Fruit fly (Drosophila melanogaster) whole organism, adult: Measurements from ENCODE around the gene Ac78C.

Experiments used
- CG11617 ChIP-seq: fragments of 200-800 bp; sonication (Bioruptor generic); optimal IDR thresholded peaks from 2 replicates; lab custom pipeline; 2017; ENCODE audit warnings: mild to moderate bottlenecking, missing biosample characterization, missing genetic modification reagents, missing genetic modification characterization
- CG12768 ChIP-seq: fragments of 200-800 bp; sonication (Bioruptor generic); optimal IDR thresholded peaks from 2 replicates; lab custom pipeline; 2017; ENCODE audit warnings: missing biosample characterization, missing genetic modification characterization, mild to moderate bottlenecking, moderate library complexity, missing genetic modification reagents
- CG14711 ChIP-seq: fragments of 200-800 bp; sonication (Bioruptor generic); optimal IDR thresholded peaks from 2 replicates; lab custom pipeline; 2018; ENCODE audit warnings: missing biosample characterization, mild to moderate bottlenecking, missing genetic modification characterization, moderate library complexity
- CG1620 ChIP-seq: fragments of 200-800 bp; sonication (Bioruptor generic); optimal IDR thresholded peaks from 2 replicates; lab custom pipeline; 2016; ENCODE audit warnings: missing biosample characterization, missing genetic modification characterization
- CG33017 ChIP-seq: fragments of 200-800 bp; sonication (Bioruptor generic); optimal IDR thresholded peaks from 2 replicates; lab custom pipeline; 2018; ENCODE audit warnings: missing biosample characterization, mild to moderate bottlenecking, missing genetic modification characterization, moderate library complexity
- CG5204 ChIP-seq: fragments of 200-800 bp; sonication (Bioruptor generic); optimal IDR thresholded peaks from 2 replicates; lab custom pipeline; 2016; ENCODE audit warnings: missing biosample characterization, missing genetic modification characterization
- CG7045 ChIP-seq: fragments of 200-800 bp; sonication (Bioruptor generic); optimal IDR thresholded peaks from 2 replicates; lab custom pipeline; 2017; ENCODE audit warnings: missing biosample characterization, mild to moderate bottlenecking, missing genetic modification characterization
- CG7101 ChIP-seq: fragments of 200-800 bp; sonication (Bioruptor generic); optimal IDR thresholded peaks from 2 replicates; lab custom pipeline; 2018; ENCODE audit warnings: missing biosample characterization, mild to moderate bottlenecking, missing genetic modification characterization, moderate library complexity
- Clk ChIP-seq: fragments of 200-800 bp; sonication (Bioruptor generic); optimal IDR thresholded peaks from 2 replicates; lab custom pipeline; 2017; ENCODE audit warnings: missing biosample characterization, missing genetic modification characterization
- Crg-1 ChIP-seq: fragments of 200-800 bp; sonication (Bioruptor generic); optimal IDR thresholded peaks from 2 replicates; lab custom pipeline; 2016; ENCODE audit warnings: missing biosample characterization, missing genetic modification characterization
- Hr96 ChIP-seq: fragments of 200-800 bp; sonication (Bioruptor generic); optimal IDR thresholded peaks from 2 replicates; lab custom pipeline; 2016; ENCODE audit warnings: missing biosample characterization, missing genetic modification characterization
- Mnt ChIP-seq: fragments of 200-800 bp; sonication (Bioruptor generic); optimal IDR thresholded peaks from 2 replicates; lab custom pipeline; 2016; ENCODE audit warnings: missing biosample characterization, mild to moderate bottlenecking, missing genetic modification characterization
- bab1 ChIP-seq: fragments of 200-800 bp; sonication (Bioruptor generic); optimal IDR thresholded peaks from 3 replicates; lab custom pipeline; 2019; ENCODE audit warnings: missing biosample characterization, mild to moderate bottlenecking, missing genetic modification characterization, moderate library complexity
- cic ChIP-seq: fragments of 200-800 bp; sonication (Bioruptor generic); optimal IDR thresholded peaks from 2 replicates; lab custom pipeline; 2017; ENCODE audit warnings: missing biosample characterization, mild to moderate bottlenecking, missing genetic modification characterization, moderate library complexity
- cnc ChIP-seq, 2 experiments: fragments of >200 bp; optimal IDR thresholded peaks; 2 replicates each; lab custom pipeline; 2017
- kay ChIP-seq: fragments of 200-800 bp; sonication (Bioruptor generic); peaks from one replicate; lab custom pipeline; 2016; ENCODE audit warnings: missing biosample characterization, missing genetic modification characterization, borderline replicate concordance
- ovo ChIP-seq: fragments of 200-800 bp; sonication (Bioruptor generic); optimal IDR thresholded peaks from 2 replicates; lab custom pipeline; 2016; ENCODE audit warnings: missing biosample characterization, missing genetic modification characterization
- pad ChIP-seq: fragments of 200-800 bp; sonication (Bioruptor generic); optimal IDR thresholded peaks from 3 replicates; lab custom pipeline; 2017; ENCODE audit warnings: missing biosample characterization, missing genetic modification characterization, mild to moderate bottlenecking, moderate library complexity, missing genetic modification reagents
- tj ChIP-seq: fragments of 200-800 bp; sonication (Bioruptor generic); optimal IDR thresholded peaks from 3 replicates; lab custom pipeline; 2017; ENCODE audit warnings: missing biosample characterization, mild to moderate bottlenecking, missing genetic modification characterization, moderate library complexity
- toe ChIP-seq: fragments of 200-800 bp; sonication (Bioruptor generic); optimal IDR thresholded peaks from 2 replicates; lab custom pipeline; 2016; ENCODE audit warnings: missing biosample characterization, missing genetic modification characterization

Gene Ac78C

dm6 chr3L:21171905-21172304 lies at the start of gene Ac78C:
TSS of gene Ac78C (minus strand) at chr3L:21171930.
- TF ChIP-seq toe (GFP tag; lab: Kevin White, UChicago): peak; percentile 88
- TF ChIP-seq cic (GFP tag; lab: Kevin White, UChicago): peak; percentile 77
- TF ChIP-seq tj (GFP tag; lab: Kevin White, UChicago): peak; percentile 39
- peak; percentile 88 for TF ChIP-seq CG7045 (GFP tag; lab: Kevin White, UChicago)
- peak; percentile 69 for TF ChIP-seq Clk (GFP tag; lab: Kevin White, UChicago)
- TF ChIP-seq CG11617 (GFP tag; lab: Kevin White, UChicago): peak; percentile 53
- TF ChIP-seq Crg-1 (GFP tag; lab: Kevin White, UChicago): peak; percentile 70
- no peak for TF ChIP-seq cnc (optimal IDR thresholded peaks at IDR 0.05; lab: Kevin White, UChicago)
- peak; percentile 58 for TF ChIP-seq pad (GFP tag; lab: Kevin White, UChicago)
- peak; percentile 86 for TF ChIP-seq CG33017 (tag; lab: Kevin White, UChicago)
- TF ChIP-seq bab1 (GFP tag; lab: Kevin White, UChicago): peak; percentile 75
- TF ChIP-seq CG12768 (GFP tag; lab: Kevin White, UChicago): peak; percentile 95
- peak; percentile 83 for TF ChIP-seq CG7101 (tag; lab: Kevin White, UChicago)
- TF ChIP-seq Mnt (GFP tag; lab: Kevin White, UChicago): peak; percentile 81
- TF ChIP-seq Hr96: peak; percentile 89
- TF ChIP-seq kay (GFP tag; lab: Kevin White, UChicago): no peak
- peak; percentile 89 for TF ChIP-seq CG5204 (GFP tag; lab: Kevin White, UChicago)
- TF ChIP-seq CG14711 (tag; lab: Kevin White, UChicago): peak; percentile 74
- peak; percentile 75 for TF ChIP-seq CG1620 (GFP tag; lab: Kevin White, UChicago)
- peak; percentile 67 for TF ChIP-seq ovo

DNA sequence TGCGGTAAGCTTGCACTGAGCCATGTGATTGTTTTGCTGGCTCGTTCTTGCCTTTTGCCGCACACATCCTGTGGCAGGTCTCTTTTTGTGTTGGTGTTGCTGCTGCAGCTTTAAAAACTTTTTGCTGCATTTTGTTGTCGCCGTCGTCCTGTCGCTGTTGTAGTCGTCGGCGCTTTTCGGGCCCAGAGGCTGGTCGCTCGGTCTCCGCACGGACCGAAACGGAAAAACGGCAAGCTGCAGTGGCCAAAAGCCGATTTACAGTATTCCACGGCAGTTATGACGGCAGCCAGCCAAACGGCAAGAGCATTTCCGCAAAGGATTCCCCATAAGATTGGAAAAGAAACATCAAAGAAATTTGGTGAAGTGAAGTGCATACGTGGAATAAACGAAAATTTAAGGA lies 48.4 kb upstream of the Ac78C start, which contains the start of gene CG43219:
Gene CG43219, plus strand, starts transcription at position 301 of the 400 bp plus-strand sequence.
- no peak for TF ChIP-seq CG33017 (tag; lab: Kevin White, UChicago)
- no peak for TF ChIP-seq kay (GFP tag; lab: Kevin White, UChicago)
- TF ChIP-seq cnc (optimal IDR thresholded peaks at IDR 0.05; lab: Kevin White, UChicago): no peak
- no peak for TF ChIP-seq CG7045 (GFP tag; lab: Kevin White, UChicago)
- TF ChIP-seq cic (GFP tag; lab: Kevin White, UChicago): no peak

DNA sequence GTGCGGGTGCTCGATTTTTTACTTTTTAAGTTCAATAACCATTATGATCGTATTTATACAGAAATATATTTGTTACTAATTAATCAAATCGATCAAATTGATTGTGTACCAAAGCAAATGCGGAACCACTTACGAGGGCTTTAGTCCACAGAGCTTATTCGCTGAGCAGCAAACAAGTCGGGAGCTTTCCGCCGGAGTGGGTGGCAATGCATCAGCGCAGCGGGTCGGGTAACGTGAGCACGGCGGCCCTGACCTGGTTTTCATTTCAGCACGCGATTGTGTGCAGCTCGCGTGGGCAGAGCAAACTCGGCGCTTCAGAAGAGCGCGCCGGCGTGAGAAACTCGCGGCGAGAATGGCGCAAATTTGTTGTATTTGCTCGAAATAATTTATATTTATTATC lies 47.4 kb upstream of the Ac78C start:
- TF ChIP-seq cic (GFP tag; lab: Kevin White, UChicago) (peak; percentile 0), CG11617 (GFP tag; lab: Kevin White, UChicago) (no peak), bab1 (GFP tag; lab: Kevin White, UChicago) (no peak)

- no peak for TF ChIP-seq pad (GFP tag; lab: Kevin White, UChicago)
- TF ChIP-seq Hr96: no peak
- no peak for TF ChIP-seq cic (GFP tag; lab: Kevin White, UChicago)
- no peak for TF ChIP-seq CG33017 (tag; lab: Kevin White, UChicago)
- TF ChIP-seq CG1620 (GFP tag; lab: Kevin White, UChicago): peak; percentile 5
- TF ChIP-seq CG7045 (GFP tag; lab: Kevin White, UChicago): no peak
- no peak for TF ChIP-seq Crg-1 (GFP tag; lab: Kevin White, UChicago)
- TF ChIP-seq CG11617 (GFP tag; lab: Kevin White, UChicago): no peak
- no peak for TF ChIP-seq CG14711 (tag; lab: Kevin White, UChicago)
- TF ChIP-seq kay (GFP tag; lab: Kevin White, UChicago): no peak
- TF ChIP-seq toe (GFP tag; lab: Kevin White, UChicago): no peak
- TF ChIP-seq tj (GFP tag; lab: Kevin White, UChicago): peak; percentile 1
- peak; percentile 39 for TF ChIP-seq bab1 (GFP tag; lab: Kevin White, UChicago)
- TF ChIP-seq Mnt (GFP tag; lab: Kevin White, UChicago): peak; percentile 88
- no peak for TF ChIP-seq cnc (optimal IDR thresholded peaks at IDR 0.05; lab: Kevin White, UChicago)
- no peak for TF ChIP-seq CG5204 (GFP tag; lab: Kevin White, UChicago)
- no peak for TF ChIP-seq CG12768 (GFP tag; lab: Kevin White, UChicago)
- no peak for TF ChIP-seq ovo
- TF ChIP-seq Clk (GFP tag; lab: Kevin White, UChicago): no peak
Observed at dm6 chr3L:21216697-21217291, 45.1 kb upstream of the Ac78C start, which contains the start of the genes Trmt112 and Ilk. TSS of gene Trmt112 (minus strand) at chr3L:21216839. TSS of gene Ilk (plus strand) at chr3L:21216901.

DNA sequence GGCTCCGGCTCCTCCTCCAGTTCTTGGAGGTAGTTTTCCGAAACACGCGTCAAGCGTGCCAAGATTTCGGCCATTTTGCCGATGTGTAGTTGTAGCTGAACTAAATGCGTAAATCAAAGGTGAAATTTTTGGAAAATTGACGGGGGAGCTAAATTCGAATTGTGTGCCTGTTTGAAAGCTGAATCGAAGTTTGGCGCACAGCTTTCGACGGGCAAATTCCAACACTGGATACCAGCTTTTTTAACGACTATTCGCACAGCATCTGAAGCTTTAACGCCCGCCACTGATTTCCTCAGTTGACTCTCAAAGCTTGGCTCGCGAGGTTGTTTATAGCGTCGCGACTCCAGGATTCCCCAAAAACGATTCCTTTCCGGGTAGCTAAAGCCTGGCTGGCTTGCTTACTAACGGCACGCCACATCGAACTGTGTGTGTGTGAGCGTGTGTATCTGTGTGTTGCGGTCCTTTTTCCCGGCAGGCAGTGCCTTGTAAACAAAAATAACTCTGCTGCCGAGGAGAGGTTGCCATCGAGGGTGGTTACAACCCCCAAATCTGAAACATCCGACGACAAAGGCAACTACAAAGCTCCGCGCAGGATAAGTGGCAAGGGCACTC lies 38.3 kb upstream of the Ac78C start, which contains the start of the genes CG10510 and CG10508:
Gene CG10510, minus strand, starts transcription at position 164 of the 612 bp plus-strand sequence.
Gene CG10508, plus strand, starts transcription at position 295 of the 612 bp plus-strand sequence.
- no peak for TF ChIP-seq CG7045 (GFP tag; lab: Kevin White, UChicago)
- TF ChIP-seq CG7101 (tag; lab: Kevin White, UChicago): no peak
- no peak for TF ChIP-seq CG5204 (GFP tag; lab: Kevin White, UChicago)
- no peak for TF ChIP-seq CG14711 (tag; lab: Kevin White, UChicago)
- TF ChIP-seq CG12768 (GFP tag; lab: Kevin White, UChicago): no peak
- no peak for TF ChIP-seq Clk (GFP tag; lab: Kevin White, UChicago)
- no peak for TF ChIP-seq cnc (optimal IDR thresholded peaks at IDR 0.05; lab: Kevin White, UChicago)

- no peak for TF ChIP-seq toe (GFP tag; lab: Kevin White, UChicago)
- TF ChIP-seq tj (GFP tag; lab: Kevin White, UChicago): no peak
- TF ChIP-seq cic (GFP tag; lab: Kevin White, UChicago): no peak
- no peak for TF ChIP-seq CG7045 (GFP tag; lab: Kevin White, UChicago)
- no peak for TF ChIP-seq CG12768 (GFP tag; lab: Kevin White, UChicago)
- no peak for TF ChIP-seq CG11617 (GFP tag; lab: Kevin White, UChicago)
- TF ChIP-seq ovo: no peak
Observed at dm6 chr3L:21206486-21206885, 34.8 kb upstream of the Ac78C start.
